Worm (Caenorhabditis elegans) whole organism, L1 larva: Measurements from ENCODE around the gene sulp-7.

Experiments
- C16A3.4 ChIP-seq: fragments of 150-350 bp; optimal IDR thresholded peaks from 2 replicates; lab custom pipeline; 2014; ENCODE audit warnings: missing biosample characterization, missing genetic modification characterization
- aha-1 ChIP-seq: fragments of 150-350 bp; optimal IDR thresholded peaks from 2 replicates; lab custom pipeline; 2014; ENCODE audit warnings: missing biosample characterization, missing genetic modification characterization
- aly-2 ChIP-seq: fragments of 150-350 bp; optimal IDR thresholded peaks from 2 replicates; lab custom pipeline; 2014; ENCODE audit warnings: missing biosample characterization, missing genetic modification characterization
- blmp-1 ChIP-seq: fragments of 150-350 bp; optimal IDR thresholded peaks from 2 replicates; lab custom pipeline; 2014; ENCODE audit warnings: missing biosample characterization, missing genetic modification characterization
- ceh-63 ChIP-seq: fragments of 200-800 bp; sonication (Bioruptor generic); optimal IDR thresholded peaks from 2 replicates; lab custom pipeline; 2018; ENCODE audit warnings: mild to moderate bottlenecking, missing genetic modification characterization, missing compliant biosample characterization
- ceh-8 ChIP-seq: fragments of 200-800 bp; sonication (Bioruptor generic); optimal IDR thresholded peaks from 2 replicates; lab custom pipeline; 2018; ENCODE audit warnings: mild to moderate bottlenecking, missing genetic modification characterization, moderate library complexity, missing compliant biosample characterization
- ceh-88 ChIP-seq: fragments of 200-800 bp; sonication (Bioruptor generic); IDR thresholded peaks from 2 replicates; pipeline ENCODE4 v1.3.6; 2022; ENCODE audit warnings: missing genetic modification characterization, missing compliant biosample characterization
- dpl-1 ChIP-seq, 3 experiments: fragments of 150-350 bp in 2 of 3; sonication (generic microtip) in 1 of 3; optimal IDR thresholded peaks; 2 replicates each; lab custom pipeline; 2014 to 2017; ENCODE audit warnings: missing biosample characterization in 3 of 3, missing genetic modification characterization in 3 of 3, missing genetic modification reagents in 3 of 3
- egl-27 ChIP-seq, 2 experiments: fragments of 150-350 bp in 1 of 2; sonication (generic microtip); optimal IDR thresholded peaks; 3 replicates each; lab custom pipeline; 2017 to 2018; ENCODE audit warnings: missing biosample characterization in 2 of 2, missing genetic modification characterization in 2 of 2, missing genetic modification reagents in 2 of 2
- elt-3 ChIP-seq, 6 experiments: fragments of 150-350 bp in 1 of 6; sonication (generic microtip); optimal IDR thresholded peaks; 2 replicates each; lab custom pipeline; 2017 to 2018; ENCODE audit warnings: missing biosample characterization in 6 of 6, missing genetic modification characterization in 6 of 6, inconsistent platforms in 1 of 6
- ets-5 ChIP-seq: fragments of 200-800 bp; sonication (Bioruptor generic); IDR thresholded peaks from 2 replicates; pipeline ENCODE4 v1.3.6; 2022; ENCODE audit warnings: missing genetic modification characterization, missing compliant biosample characterization
- fkh-4 ChIP-seq: sonication (generic microtip); optimal IDR thresholded peaks from 2 replicates; lab custom pipeline; 2016; ENCODE audit warnings: missing compliant biosample characterization, missing genetic modification characterization, borderline replicate concordance
- fos-1 ChIP-seq: fragments of 150-350 bp; optimal IDR thresholded peaks from 2 replicates; lab custom pipeline; 2014; ENCODE audit warnings: missing biosample characterization, missing genetic modification characterization
- hlh-17 ChIP-seq: fragments of 200-800 bp; sonication (Bioruptor generic); optimal IDR thresholded peaks from 2 replicates; lab custom pipeline; 2018; ENCODE audit warnings: missing genetic modification characterization, mild to moderate bottlenecking, missing compliant biosample characterization, moderate library complexity, borderline replicate concordance
- hpl-2 ChIP-seq: fragments of 150-350 bp; optimal IDR thresholded peaks from 2 replicates; lab custom pipeline; 2014; ENCODE audit warnings: missing biosample characterization, missing genetic modification reagents, missing genetic modification characterization
- isw-1 ChIP-seq: fragments of 200-800 bp; sonication (Bioruptor generic); IDR thresholded peaks from 2 replicates; pipeline ENCODE4 v1.3.6; 2022; ENCODE audit warnings: missing genetic modification characterization, missing compliant biosample characterization
- jun-1 ChIP-seq: fragments of 150-350 bp; optimal IDR thresholded peaks from 2 replicates; lab custom pipeline; 2014; ENCODE audit warnings: missing biosample characterization, missing genetic modification reagents, missing genetic modification characterization
- lin-14 ChIP-seq: fragments of 200-800 bp; sonication (Bioruptor generic); optimal IDR thresholded peaks from 2 replicates; lab custom pipeline; 2018; ENCODE audit warnings: mild to moderate bottlenecking, missing genetic modification characterization, moderate library complexity, missing compliant biosample characterization
- lin-35 ChIP-seq, 2 experiments: fragments of 150-350 bp; optimal IDR thresholded peaks; 2 replicates each; lab custom pipeline; 2014; ENCODE audit warnings: missing biosample characterization in 2 of 2, missing genetic modification characterization in 2 of 2, missing genetic modification reagents in 2 of 2
- lin-39 ChIP-seq: fragments of 150-350 bp; optimal IDR thresholded peaks from 2 replicates; lab custom pipeline; 2014; ENCODE audit warnings: missing biosample characterization, missing genetic modification reagents, missing genetic modification characterization
- lsy-2 ChIP-seq, 2 experiments: fragments of 150-350 bp; optimal IDR thresholded peaks; 2 replicates each; lab custom pipeline; 2014; ENCODE audit warnings: missing biosample characterization in 2 of 2, missing genetic modification characterization in 2 of 2
- mdl-1 ChIP-seq, 2 experiments: fragments of 150-350 bp; optimal IDR thresholded peaks; 2 replicates each; lab custom pipeline; 2014 to 2017; ENCODE audit warnings: missing biosample characterization in 2 of 2, missing genetic modification characterization in 2 of 2, inconsistent platforms in 1 of 2
- mef-2 ChIP-seq: fragments of 150-350 bp; optimal IDR thresholded peaks from 2 replicates; lab custom pipeline; 2014; ENCODE audit warnings: missing biosample characterization, missing genetic modification characterization
- nhr-19 ChIP-seq: fragments of 200-800 bp; sonication (Bioruptor generic); conservative IDR thresholded peaks from 2 replicates; pipeline ENCODE4 v1.3.6; 2022; ENCODE audit warnings: missing genetic modification characterization, missing compliant biosample characterization
- nhr-237 ChIP-seq: fragments of 150-350 bp; optimal IDR thresholded peaks from 2 replicates; lab custom pipeline; 2014; ENCODE audit warnings: missing biosample characterization, missing genetic modification characterization
- nhr-76 ChIP-seq: sonication (generic microtip); optimal IDR thresholded peaks from 2 replicates; lab custom pipeline; 2017; ENCODE audit warnings: missing biosample characterization, missing genetic modification characterization
- nhr-77 ChIP-seq: fragments of 150-350 bp; optimal IDR thresholded peaks from 2 replicates; lab custom pipeline; 2014; ENCODE audit warnings: missing biosample characterization, missing genetic modification characterization
- nhr-84 ChIP-seq: sonication (generic microtip); optimal IDR thresholded peaks from 2 replicates; lab custom pipeline; 2017; ENCODE audit warnings: missing biosample characterization, missing genetic modification characterization
- nhr-85 ChIP-seq: sonication (generic microtip); peaks from one replicate; lab custom pipeline; 2016; ENCODE audit warnings: missing genetic modification characterization, inconsistent platforms, missing compliant biosample characterization
- snu-23 ChIP-seq: sonication (generic microtip); optimal IDR thresholded peaks from 2 replicates; lab custom pipeline; 2016; ENCODE audit warnings: missing genetic modification characterization, missing compliant biosample characterization
- sox-4 ChIP-seq: sonication (generic microtip); optimal IDR thresholded peaks from 2 replicates; lab custom pipeline; 2016; ENCODE audit warnings: missing genetic modification characterization, missing compliant biosample characterization
- sptf-1 ChIP-seq: fragments of 150-350 bp; optimal IDR thresholded peaks from 2 replicates; lab custom pipeline; 2014; ENCODE audit warnings: missing biosample characterization, missing genetic modification characterization
- unc-98 ChIP-seq: fragments of 200-800 bp; sonication (Bioruptor generic); IDR thresholded peaks from 2 replicates; pipeline ENCODE4 v1.3.6; 2022; ENCODE audit warnings: missing genetic modification characterization, missing compliant biosample characterization
- zip-4 ChIP-seq: fragments of 200-800 bp; sonication (Bioruptor generic); optimal IDR thresholded peaks from 2 replicates; lab custom pipeline; 2018; ENCODE audit warnings: mild to moderate bottlenecking, missing genetic modification characterization, moderate library complexity, missing compliant biosample characterization
- ztf-4 ChIP-seq: fragments of 150-350 bp; optimal IDR thresholded peaks from 2 replicates; lab custom pipeline; 2014; ENCODE audit warnings: missing biosample characterization, missing genetic modification characterization

sulp-7 gene

DNA sequence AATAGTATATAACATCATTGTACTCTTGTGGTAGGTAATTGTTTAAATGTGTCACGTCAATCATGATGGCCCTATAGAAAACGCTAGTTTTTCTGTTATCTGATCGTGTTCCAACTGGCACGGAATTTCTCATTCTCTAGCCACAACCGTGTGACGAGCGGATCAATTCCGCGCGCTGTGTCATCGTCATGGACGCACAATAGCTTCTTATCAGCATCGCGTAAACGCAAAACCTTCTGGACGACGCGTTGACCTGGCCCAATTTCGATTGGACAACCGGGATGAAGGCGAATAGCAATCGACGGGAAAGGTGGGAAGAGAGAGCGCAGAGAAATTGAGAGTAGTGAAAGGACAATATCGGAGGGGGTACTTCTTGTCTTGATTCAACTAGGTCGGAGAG, 23.4 kb upstream of the sulp-7 start, which contains the start of gene lpr-3 (continued):
- TF ChIP-seq C16A3.4 (tag; lab: Kevin White, UChicago) (no peak), aha-1 (tag; lab: Kevin White, UChicago) (no peak), nhr-84 (tag; lab: Kevin White, UChicago) (no peak), elt-3 (tag; optimal IDR thresholded peaks at IDR 0.05; lab: Kevin White, UChicago) (peak in 1 of 6 experiments; percentile 56), mef-2 (no peak), aly-2 (tag; lab: Kevin White, UChicago) (no peak)

DNA sequence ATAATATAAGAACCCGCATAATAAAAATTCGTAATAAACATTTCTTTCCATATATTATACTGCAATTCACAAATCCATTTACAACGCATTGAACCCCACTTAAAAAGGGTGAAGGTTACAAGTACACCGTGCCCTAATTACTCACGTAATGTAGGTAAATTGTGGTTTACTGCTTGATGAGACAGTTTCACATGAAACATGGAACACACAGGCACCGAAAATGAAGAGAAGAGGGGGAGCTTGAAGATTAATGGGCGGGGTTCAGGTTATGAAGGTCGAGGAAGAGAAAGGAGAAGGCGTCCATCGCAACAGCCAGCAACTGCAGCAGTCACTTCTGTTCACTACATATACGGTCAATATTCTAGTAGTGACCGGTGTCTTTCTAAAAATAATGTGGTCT, 20.7 kb upstream of the sulp-7 start, which contains the start of gene lpr-6:
lpr-6 (plus strand) TSS at position 251 of the 400 bp plus-strand sequence.
- no peak for TF ChIP-seq ceh-88 (GFP tag; lab: Robert Waterston, UW)
- TF ChIP-seq blmp-1 = peak; percentile 57
- TF ChIP-seq, all 84 proteins: peak for 1

DNA sequence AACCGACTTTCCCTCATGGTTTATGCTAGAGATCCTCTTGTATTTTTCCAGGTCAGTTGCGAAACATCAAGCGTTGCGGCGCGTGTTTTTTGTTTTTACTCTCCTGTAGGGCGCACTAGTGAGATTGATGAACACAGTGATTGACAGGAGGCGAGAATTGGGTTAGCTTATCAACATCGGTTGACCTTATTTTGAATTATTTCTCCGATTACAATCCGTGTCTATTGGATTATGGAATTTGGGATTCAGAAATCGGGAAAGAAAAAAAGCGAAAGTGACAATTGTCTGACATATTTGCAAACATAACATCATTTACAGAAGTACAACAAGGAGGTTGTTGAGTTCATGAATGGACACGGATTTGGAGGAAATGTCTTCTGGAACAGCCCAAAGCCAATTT, 19.5 kb upstream of the sulp-7 start:
- TF ChIP-seq mdl-1 (tag; optimal IDR thresholded peaks at IDR 0.05; lab: Kevin White, UChicago) (no peak), nhr-85 (no peak), ets-5 (GFP tag; lab: Robert Waterston, UW) (no peak), lin-14 (no peak), snu-23 (GFP tag; lab: Kevin White, UChicago) (no peak), fos-1 (tag; lab: Kevin White, UChicago) (no peak), blmp-1 (peak; percentile 93), elt-3 (tag; optimal IDR thresholded peaks at IDR 0.05; lab: Kevin White, UChicago) (peak in 1 of 6 experiments; percentile 21), egl-27 (tag; optimal IDR thresholded peaks at IDR 0.05; lab: Kevin White, UChicago) (no peak), nhr-77 (tag; lab: Kevin White, UChicago) (no peak), aha-1 (tag; lab: Kevin White, UChicago) (no peak), unc-98 (GFP tag; lab: Robert Waterston, UW) (no peak), nhr-76 (tag; lab: Kevin White, UChicago) (no peak), jun-1 (no peak), lsy-2 (tag; optimal IDR thresholded peaks at IDR 0.05; lab: Kevin White, UChicago) (no peak), hpl-2 (GFP tag; lab: Kevin White, UChicago) (no peak), zip-4 (GFP tag; lab: Kevin White, UChicago) (no peak)

DNA sequence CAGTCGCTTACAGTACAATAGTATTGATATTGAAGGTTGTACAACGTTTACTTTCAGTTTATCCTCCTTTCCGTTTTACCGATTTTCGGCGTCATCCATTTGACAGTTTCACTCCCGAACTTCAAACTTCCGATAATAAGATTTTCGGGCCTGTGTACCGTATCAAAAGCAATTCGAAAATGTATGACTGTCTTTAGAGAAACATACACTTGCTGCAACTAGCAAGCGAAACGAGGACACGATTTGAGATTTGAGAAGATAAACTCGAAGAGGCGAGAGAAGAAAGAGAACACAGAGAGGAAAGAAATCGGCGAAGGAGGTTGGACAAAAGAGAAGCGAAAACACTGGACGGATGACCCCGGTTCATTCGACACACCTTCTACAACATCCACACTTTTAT, 18.6 kb upstream of the sulp-7 start, which contains the start of gene lpr-5:
lpr-5 (plus strand) TSS at position 220 of the 400 bp plus-strand sequence.
- TF ChIP-seq blmp-1 (peak; percentile 96), nhr-237 (no peak), ceh-88 (GFP tag; lab: Robert Waterston, UW) (no peak), C16A3.4 (tag; lab: Kevin White, UChicago) (no peak), lin-35 (GFP tag; optimal IDR thresholded peaks at IDR 0.05; lab: Kevin White, UChicago) (no peak)
- TF ChIP-seq, all 84 proteins: peak for 1

DNA sequence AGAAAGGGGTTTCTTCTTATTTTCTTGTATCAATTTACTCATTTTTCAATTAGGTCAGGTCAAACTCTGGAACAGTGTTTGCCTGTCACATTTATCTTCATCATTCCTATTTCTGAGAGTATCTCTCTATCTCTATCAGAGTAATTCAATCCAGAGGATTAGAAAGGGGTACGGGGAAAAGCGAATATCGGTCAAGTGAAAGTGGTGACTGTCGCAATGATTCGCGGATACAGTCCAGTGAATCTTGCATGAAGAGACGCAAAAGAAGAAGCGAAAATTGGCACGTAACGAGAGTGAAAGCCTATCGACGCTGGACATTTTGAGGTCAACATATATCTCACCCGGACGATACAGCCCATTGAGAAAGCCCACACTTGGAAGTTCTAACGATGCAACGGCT, 15.7 kb upstream of the sulp-7 start, which contains the start of gene lpr-4:
lpr-4 (plus strand) TSS at position 328 of the 400 bp plus-strand sequence.
- TF ChIP-seq elt-3 (tag; optimal IDR thresholded peaks at IDR 0.05; lab: Kevin White, UChicago) (peak in 2 of 6 experiments; percentile 3 to 33), nhr-19 (no peak), fkh-4 (tag; lab: Kevin White, UChicago) (no peak), sox-4 (tag; lab: Kevin White, UChicago) (no peak), ztf-4 (tag; lab: Kevin White, UChicago) (no peak), ceh-63 (GFP tag; lab: Kevin White, UChicago) (no peak), hlh-17 (GFP tag; lab: Kevin White, UChicago) (no peak), isw-1 (no peak), lin-39 (tag; lab: Kevin White, UChicago) (no peak), dpl-1 (GFP tag; optimal IDR thresholded peaks at IDR 0.05; lab: Kevin White, UChicago) (no peak), sptf-1 (tag; lab: Kevin White, UChicago) (no peak), snu-23 (GFP tag; lab: Kevin White, UChicago) (no peak), blmp-1 (peak; percentile 100), ceh-8 (GFP tag; lab: Kevin White, UChicago) (no peak)
